Fruit fly (Drosophila melanogaster): Measurements from ENCODE around the gene CG32302.

DNA sequence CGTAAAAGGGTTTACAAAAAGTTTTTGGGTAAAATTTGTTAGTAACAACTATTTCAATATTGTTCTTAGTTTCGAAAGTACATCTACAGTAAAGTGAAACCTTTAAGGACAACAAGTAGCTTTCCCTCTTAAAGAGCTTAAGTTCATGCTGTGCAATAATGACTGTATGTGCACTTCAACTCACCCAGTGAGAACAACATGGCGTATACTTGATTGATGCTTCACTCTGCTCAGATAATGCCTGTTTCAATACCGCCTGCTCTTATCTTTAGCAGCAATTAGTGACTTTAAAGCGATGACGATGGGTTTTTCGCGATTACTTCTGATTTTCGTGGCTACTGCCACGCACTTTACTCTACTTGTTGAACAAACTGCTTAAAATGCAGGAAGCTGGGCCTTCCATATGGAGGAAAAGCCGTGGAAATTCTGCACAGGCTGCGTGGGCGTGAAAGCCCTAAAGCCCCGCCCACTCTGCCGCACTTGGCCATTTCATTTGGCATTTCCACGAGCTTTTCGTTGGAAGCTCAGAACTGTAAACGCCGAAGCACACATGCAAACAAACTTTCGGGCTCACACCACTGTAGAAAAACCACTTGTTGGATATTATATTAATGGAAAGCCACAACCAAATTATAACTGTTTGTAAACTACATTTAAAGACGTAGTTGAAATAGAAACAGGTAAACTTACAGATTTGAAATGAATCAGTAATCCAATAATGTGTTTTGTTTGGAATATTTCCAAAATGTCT is 12.0 kb upstream of the CG32302 start:
- TF ChIP-seq Dll (optimal IDR thresholded peaks at IDR 0.05): no peak
- TF ChIP-seq psq (optimal IDR thresholded peaks at IDR 0.05): no peak
- no peak for TF ChIP-seq usp (GFP tag; optimal IDR thresholded peaks at IDR 0.05)

All from whole organism.